Worm (Caenorhabditis elegans) whole organism, mixed stage, embryonic: ENCODE results near the gene W07B8.4.

Source experiments
- ces-1 ChIP-seq: fragments of 150-350 bp; optimal IDR thresholded peaks from 2 replicates; lab custom pipeline; 2014; ENCODE audit warnings: missing biosample characterization, missing genetic modification reagents, missing genetic modification characterization
- flh-1 ChIP-seq: fragments of 200-800 bp; sonication (Bioruptor generic); optimal IDR thresholded peaks from 2 replicates; lab custom pipeline; 2018; ENCODE audit warnings: mild to moderate bottlenecking, missing genetic modification characterization, moderate library complexity, missing compliant biosample characterization
- lin-13 ChIP-seq: fragments of 150-350 bp; optimal IDR thresholded peaks from 2 replicates; lab custom pipeline; 2014; ENCODE audit warnings: missing biosample characterization, missing genetic modification characterization
- mep-1 ChIP-seq: fragments of 150-350 bp; optimal IDR thresholded peaks from 2 replicates; lab custom pipeline; 2017; ENCODE audit warnings: missing biosample characterization, missing genetic modification reagents, missing genetic modification characterization, inconsistent platforms
- nhr-237 ChIP-seq: fragments of 150-350 bp; optimal IDR thresholded peaks from 2 replicates; lab custom pipeline; 2014; ENCODE audit warnings: missing biosample characterization, missing genetic modification characterization
- unc-39 ChIP-seq: fragments of 150-350 bp; optimal IDR thresholded peaks from 2 replicates; lab custom pipeline; 2014; ENCODE audit warnings: missing biosample characterization, missing genetic modification characterization

ce11 chrV:1170591-1170990, 38.9 kb upstream of the W07B8.4 start:
- TF ChIP-seq ces-1 (GFP tag; lab: Kevin White, UChicago) (no peak), unc-39 (no peak), lin-13 (tag; lab: Kevin White, UChicago) (no peak), flh-1 (GFP tag; lab: Kevin White, UChicago) (no peak), mep-1 (tag; lab: Kevin White, UChicago) (no peak), nhr-237 (no peak)
